Worm (Caenorhabditis elegans) whole organism, L3 larva: ENCODE measurements around the gene cfap-36.

ENCODE experiments used
- ama-1 ChIP-seq: fragments of 150-350 bp; optimal IDR thresholded peaks from 2 replicates; lab custom pipeline; 2018
- elt-3 ChIP-seq, 3 experiments: fragments of 150-350 bp in 1 of 3; sonication (generic microtip) in 2 of 3; optimal IDR thresholded peaks; 2 replicates in 2 of 3; 4 replicates in 1 of 3; lab custom pipeline; 2014 to 2017; ENCODE audit warnings: missing biosample characterization in 3 of 3, missing genetic modification characterization in 3 of 3
- nhr-237 ChIP-seq: fragments of 150-350 bp; optimal IDR thresholded peaks from 2 replicates; lab custom pipeline; 2014; ENCODE audit warnings: missing biosample characterization, missing genetic modification characterization

- TF ChIP-seq ama-1 (lab: Kevin White, UChicago) (no peak), nhr-237 (tag; lab: Kevin White, UChicago) (no peak), elt-3 (tag; optimal IDR thresholded peaks at IDR 0.05; lab: Kevin White, UChicago) (no peak)
These were observed 2.5 kb upstream of the cfap-36 start for ce11 chrV:174520-174919.
